Worm (Caenorhabditis elegans): ENCODE data around the gene clhm-1.

DNA sequence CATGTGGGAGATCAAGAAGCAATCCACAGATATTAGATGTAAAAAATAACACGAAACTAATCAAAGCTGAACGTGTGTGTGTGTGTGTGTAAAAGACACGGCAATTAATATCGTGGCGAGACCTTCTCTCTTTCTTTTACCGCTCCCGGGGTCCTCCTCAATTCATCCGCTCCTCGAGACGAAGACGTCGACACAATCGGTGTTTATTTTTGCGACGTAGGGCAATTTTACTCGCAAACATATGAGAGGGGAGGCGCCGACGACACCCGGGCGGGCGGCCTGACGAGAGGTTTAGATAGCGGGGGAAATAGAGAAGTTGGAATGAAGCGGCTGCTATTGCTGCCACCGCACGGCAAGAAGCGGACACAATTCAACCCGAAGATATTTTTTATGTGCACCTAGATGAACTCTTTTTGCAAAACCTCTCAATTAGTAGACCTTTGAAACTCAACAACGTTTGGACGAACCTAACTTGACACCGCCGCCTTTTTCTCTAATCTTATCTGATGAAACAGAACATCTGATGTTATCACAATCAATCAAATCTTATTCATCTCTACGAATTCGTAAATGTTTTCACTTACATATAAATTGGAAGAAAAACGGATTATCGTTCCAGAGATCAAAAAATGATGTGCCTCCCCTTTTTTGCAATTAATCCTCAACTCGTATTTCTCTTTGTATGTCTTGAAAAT is 38.0 kb downstream of the clhm-1 start:
- no peak for TF ChIP-seq T26A5.8 (tag; optimal IDR thresholded peaks at IDR 0.05)
- TF ChIP-seq pha-4 (tag; optimal IDR thresholded peaks at IDR 0.05), result no peak
- no peak for TF ChIP-seq lir-1 (GFP tag; conservative IDR thresholded peaks at IDR 0.05)
